Worm (Caenorhabditis elegans): ENCODE results near the gene lst-6.
"Not testable (repeated sequence)": the region's sequence is repeated elsewhere in the genome, so short reads cannot be mapped to it uniquely, and the experiment has no call there.

The lst-6 gene

ce11 chrII:6992949-6993348 lies 29.4 kb downstream of the lst-6 start (continued):
- TF ChIP-seq ceh-82 (tag; optimal IDR thresholded peaks at IDR 0.05) (peak; percentile 45 to 64 (median 57)), Y116A8C.19 (tag; optimal IDR thresholded peaks at IDR 0.05; ENCODE audit: borderline replicate concordance) (no peak), tbx-2 (tag; optimal IDR thresholded peaks at IDR 0.05) (peak; percentile 65), ceh-63 (GFP tag; optimal IDR thresholded peaks at IDR 0.05) (no peak), fos-1 (tag; optimal IDR thresholded peaks at IDR 0.05) (no peak), nhr-76 (tag; optimal IDR thresholded peaks at IDR 0.05) (no peak), elt-2 (tag; optimal IDR thresholded peaks at IDR 0.05) (no peak), blmp-1 (tag; optimal IDR thresholded peaks at IDR 0.05) (no peak), fkh-8 (tag; optimal IDR thresholded peaks at IDR 0.05) (peak; percentile 85)

ce11 chrII:6989830-6990287 lies 32.5 kb downstream of the lst-6 start, which contains the start of gene C15F1.1:
Gene C15F1.1, plus strand, starts transcription at chrII:6989880.
- no peak for TF ChIP-seq pax-3 (tag; optimal IDR thresholded peaks at IDR 0.05)
- no peak for TF ChIP-seq nhr-237 (tag; optimal IDR thresholded peaks at IDR 0.05)
- TF ChIP-seq mab-9 (GFP tag; IDR thresholded peaks at IDR 0.05): no peak
- no peak for TF ChIP-seq fkh-8 (tag; optimal IDR thresholded peaks at IDR 0.05)
- TF ChIP-seq lin-15B (tag; optimal IDR thresholded peaks at IDR 0.05): no peak
- no peak for TF ChIP-seq nhr-19 (GFP tag; conservative IDR thresholded peaks at IDR 0.05)
- TF ChIP-seq zip-4 (GFP tag; optimal IDR thresholded peaks at IDR 0.05): no peak
- TF ChIP-seq efl-1 (optimal IDR thresholded peaks at IDR 0.05): no peak
- TF ChIP-seq efl-1 (GFP tag; optimal IDR thresholded peaks at IDR 0.05 in 1 of 2): peak in 1 of 2 experiments; percentile 77

- TF ChIP-seq blmp-1 (tag; optimal IDR thresholded peaks at IDR 0.05) (peak; percentile 94), irx-1 (tag; optimal IDR thresholded peaks at IDR 0.05) (no peak), unc-98 (GFP tag; IDR thresholded peaks at IDR 0.05) (no peak), swsn-7 (tag; optimal IDR thresholded peaks at IDR 0.05) (no peak), aly-2 (tag; optimal IDR thresholded peaks at IDR 0.05) (no peak), unc-62 (GFP tag; optimal IDR thresholded peaks at IDR 0.05) (no peak), F16B12.6 (tag; optimal IDR thresholded peaks at IDR 0.05) (no peak)
These were observed 42.7 kb downstream of the lst-6 start, which contains the start of gene C15F1.2 for ce11 chrII:6979646-6980045. Gene C15F1.2, plus strand, starts transcription at chrII:6979953.

- no peak for TF ChIP-seq snu-23 (GFP tag; optimal IDR thresholded peaks at IDR 0.05)
- peak; percentile 84 for TF ChIP-seq blmp-1 (tag; optimal IDR thresholded peaks at IDR 0.05)
These were observed 43.4 kb downstream of the lst-6 start for ce11 chrII:6978908-6979307.

- TF ChIP-seq Y116A8C.19 (tag; optimal IDR thresholded peaks at IDR 0.05; ENCODE audit: borderline replicate concordance); ets-5 (GFP tag; IDR thresholded peaks at IDR 0.05); C04F5.9 (tag; optimal IDR thresholded peaks at IDR 0.05): not testable (repeated sequence)
These were observed 44.6 kb downstream of the lst-6 start, which contains the start of gene C15F1.8 for ce11 chrII:6977732-6978131. Gene C15F1.8, minus strand, starts transcription at chrII:6977832.

ce11 chrII:6975725-6976124 lies 46.6 kb downstream of the lst-6 start:
- peak; percentile 41 to 62 for TF ChIP-seq efl-1 (optimal IDR thresholded peaks at IDR 0.05)
- peak in 1 of 2 experiments; percentile 43 for TF ChIP-seq efl-1 (GFP tag; optimal IDR thresholded peaks at IDR 0.05 in 1 of 2)
- peak; percentile 6 for TF ChIP-seq nhr-47 (tag; optimal IDR thresholded peaks at IDR 0.05)
- no peak for TF ChIP-seq lin-15B (tag; optimal IDR thresholded peaks at IDR 0.05)
- no peak for TF ChIP-seq mdl-1 (tag; optimal IDR thresholded peaks at IDR 0.05)
- no peak for TF ChIP-seq Y116A8C.19 (tag; optimal IDR thresholded peaks at IDR 0.05; ENCODE audit: borderline replicate concordance)
- no peak for TF ChIP-seq unc-130 (tag; optimal IDR thresholded peaks at IDR 0.05)
- TF ChIP-seq C16A3.4 (tag; optimal IDR thresholded peaks at IDR 0.05): no peak
- TF ChIP-seq ama-1 (optimal IDR thresholded peaks at IDR 0.05): no peak
- no peak for TF ChIP-seq mab-9 (GFP tag; IDR thresholded peaks at IDR 0.05)
- TF ChIP-seq pqm-1 (tag; optimal IDR thresholded peaks at IDR 0.05): no peak
- TF ChIP-seq skn-1 (tag; optimal IDR thresholded peaks at IDR 0.05): no peak
- TF ChIP-seq F16B12.6 (tag; optimal IDR thresholded peaks at IDR 0.05): peak; percentile 68
- TF ChIP-seq lir-3 (tag; optimal IDR thresholded peaks at IDR 0.05; ENCODE audit: poor library complexity): no peak
- no peak for TF ChIP-seq ceh-82 (tag; optimal IDR thresholded peaks at IDR 0.05)
- no peak for TF ChIP-seq aha-1 (tag; optimal IDR thresholded peaks at IDR 0.05)
- no peak for TF ChIP-seq nhr-84 (tag; optimal IDR thresholded peaks at IDR 0.05)
- TF ChIP-seq snu-23 (GFP tag; optimal IDR thresholded peaks at IDR 0.05): no peak
- TF ChIP-seq jun-1 (tag; optimal IDR thresholded peaks at IDR 0.05): no peak
- peak in 2 of 3 experiments; percentile 18 to 50 for TF ChIP-seq dpl-1 (GFP tag; optimal IDR thresholded peaks at IDR 0.05)
- no peak for TF ChIP-seq egl-27 (tag; optimal IDR thresholded peaks at IDR 0.05)
- TF ChIP-seq hlh-4 (tag; optimal IDR thresholded peaks at IDR 0.05): no peak
- TF ChIP-seq nhr-77 (tag; optimal IDR thresholded peaks at IDR 0.05): no peak
- TF ChIP-seq lsy-2 (tag; optimal IDR thresholded peaks at IDR 0.05): peak; percentile 44 to 66
- no peak for TF ChIP-seq elt-3 (tag; optimal IDR thresholded peaks at IDR 0.05)
